Worm (Caenorhabditis elegans) whole organism, L2 larva: Measurements from ENCODE around the gene ubc-8.

Experiments
- C34F6.9 ChIP-seq: fragments of 150-350 bp; optimal IDR thresholded peaks from 2 replicates; lab custom pipeline; 2014; ENCODE audit warnings: missing biosample characterization, missing genetic modification characterization
- F13H6.1 ChIP-seq: sonication (generic microtip); optimal IDR thresholded peaks from 2 replicates; lab custom pipeline; 2016; ENCODE audit warnings: missing genetic modification characterization, missing compliant biosample characterization
- R02D3.7 ChIP-seq: fragments of 150-350 bp; optimal IDR thresholded peaks from 2 replicates; lab custom pipeline; 2014; ENCODE audit warnings: missing biosample characterization, missing genetic modification characterization
- Y55F3AM.14 ChIP-seq: fragments of 200-800 bp; sonication (Bioruptor generic); optimal IDR thresholded peaks from 2 replicates; lab custom pipeline; 2018; ENCODE audit warnings: mild to moderate bottlenecking, missing genetic modification characterization, missing compliant biosample characterization
- alr-1 ChIP-seq: fragments of 150-350 bp; optimal IDR thresholded peaks from 2 replicates; lab custom pipeline; 2014; ENCODE audit warnings: missing biosample characterization, missing genetic modification characterization
- aly-2 ChIP-seq: fragments of 150-350 bp; optimal IDR thresholded peaks from 2 replicates; lab custom pipeline; 2014; ENCODE audit warnings: missing biosample characterization, missing genetic modification characterization
- blmp-1 ChIP-seq: sonication (generic microtip); optimal IDR thresholded peaks from 2 replicates; lab custom pipeline; 2017; ENCODE audit warnings: missing genetic modification characterization, mild to moderate bottlenecking, missing compliant biosample characterization, antibody characterized with exemption, moderate library complexity; ENCODE audit not compliant: insufficient read depth
- ceh-16 ChIP-seq: fragments of 150-350 bp; optimal IDR thresholded peaks from 2 replicates; lab custom pipeline; 2014; ENCODE audit warnings: missing biosample characterization, missing genetic modification characterization
- ceh-82 ChIP-seq: fragments of 150-350 bp; optimal IDR thresholded peaks from 2 replicates; lab custom pipeline; 2014; ENCODE audit warnings: missing biosample characterization, missing genetic modification characterization
- crh-2 ChIP-seq: sonication (generic microtip); optimal IDR thresholded peaks from 2 replicates; lab custom pipeline; 2017; ENCODE audit warnings: missing biosample characterization, missing genetic modification characterization
- dmd-4 ChIP-seq: sonication (generic microtip); optimal IDR thresholded peaks from 2 replicates; lab custom pipeline; 2017; ENCODE audit warnings: missing biosample characterization, missing genetic modification characterization
- egl-27 ChIP-seq: sonication (generic microtip); optimal IDR thresholded peaks from 3 replicates; lab custom pipeline; 2017; ENCODE audit warnings: missing biosample characterization, missing genetic modification reagents, missing genetic modification characterization
- elt-3 ChIP-seq: sonication (generic microtip); optimal IDR thresholded peaks from 2 replicates; lab custom pipeline; 2017; ENCODE audit warnings: missing biosample characterization, missing genetic modification characterization
- fos-1 ChIP-seq: fragments of 150-350 bp; optimal IDR thresholded peaks from 2 replicates; lab custom pipeline; 2014; ENCODE audit warnings: missing biosample characterization, missing genetic modification characterization
- gmeb-1 ChIP-seq: fragments of 150-350 bp; optimal IDR thresholded peaks from 2 replicates; lab custom pipeline; 2014; ENCODE audit warnings: missing biosample characterization, missing genetic modification characterization
- lin-11 ChIP-seq: fragments of 150-350 bp; sonication (generic microtip); optimal IDR thresholded peaks from 2 replicates; lab custom pipeline; 2014; ENCODE audit warnings: missing biosample characterization, missing genetic modification characterization, inconsistent platforms, mixed read lengths
- lin-13 ChIP-seq: fragments of 150-350 bp; optimal IDR thresholded peaks from 2 replicates; lab custom pipeline; 2014; ENCODE audit warnings: missing biosample characterization, missing genetic modification reagents, missing genetic modification characterization
- lin-39 ChIP-seq: fragments of 150-350 bp; optimal IDR thresholded peaks from 2 replicates; lab custom pipeline; 2014; ENCODE audit warnings: missing biosample characterization, missing genetic modification reagents, missing genetic modification characterization
- lsy-2 ChIP-seq, 2 experiments: fragments of 150-350 bp in 1 of 2; sonication (generic microtip) in 1 of 2; optimal IDR thresholded peaks; 2 replicates each; lab custom pipeline; 2014 to 2017; ENCODE audit warnings: missing biosample characterization in 2 of 2, missing genetic modification characterization in 2 of 2
- mab-5 ChIP-seq: fragments of 150-350 bp; optimal IDR thresholded peaks from 2 replicates; lab custom pipeline; 2014; ENCODE audit warnings: missing biosample characterization, missing genetic modification characterization
- mdl-1 ChIP-seq, 2 experiments: fragments of 150-350 bp in 1 of 2; sonication (generic microtip) in 1 of 2; optimal IDR thresholded peaks; 2 replicates each; lab custom pipeline; 2017; ENCODE audit warnings: missing biosample characterization in 2 of 2, missing genetic modification characterization in 2 of 2
- nhr-10 ChIP-seq: sonication (generic microtip); optimal IDR thresholded peaks from 2 replicates; lab custom pipeline; 2017; ENCODE audit warnings: missing biosample characterization, missing genetic modification characterization
- nhr-11 ChIP-seq: fragments of 150-350 bp; optimal IDR thresholded peaks from 2 replicates; lab custom pipeline; 2014; ENCODE audit warnings: missing biosample characterization, missing genetic modification characterization
- nhr-129 ChIP-seq: fragments of 150-350 bp; optimal IDR thresholded peaks from 2 replicates; lab custom pipeline; 2014; ENCODE audit warnings: missing biosample characterization, missing genetic modification characterization
- nhr-21 ChIP-seq: fragments of 150-350 bp; optimal IDR thresholded peaks from 2 replicates; lab custom pipeline; 2014; ENCODE audit warnings: missing biosample characterization, missing genetic modification characterization
- nhr-23 ChIP-seq: fragments of 150-350 bp; optimal IDR thresholded peaks from 2 replicates; lab custom pipeline; 2014; ENCODE audit warnings: missing biosample characterization, missing genetic modification reagents, missing genetic modification characterization
- nhr-237 ChIP-seq: fragments of 150-350 bp; optimal IDR thresholded peaks from 2 replicates; lab custom pipeline; 2014; ENCODE audit warnings: missing biosample characterization, missing genetic modification characterization
- nhr-25 ChIP-seq: fragments of 150-350 bp; sonication (generic microtip); optimal IDR thresholded peaks from 3 replicates; lab custom pipeline; 2014; ENCODE audit warnings: missing biosample characterization, missing genetic modification characterization
- sem-4 ChIP-seq: fragments of 150-350 bp; optimal IDR thresholded peaks from 2 replicates; lab custom pipeline; 2014; ENCODE audit warnings: missing biosample characterization, missing genetic modification reagents, missing genetic modification characterization
- sma-3 ChIP-seq: sonication (generic microtip); optimal IDR thresholded peaks from 2 replicates; lab custom pipeline; 2016; ENCODE audit warnings: missing genetic modification reagents, missing genetic modification characterization, missing compliant biosample characterization
- sma-9 ChIP-seq, 2 experiments: fragments of 150-350 bp in 1 of 2; sonication (generic microtip) in 1 of 2; optimal IDR thresholded peaks; 2 replicates each; lab custom pipeline; 2014 to 2016; ENCODE audit warnings: missing genetic modification characterization in 2 of 2, mild to moderate bottlenecking in 1 of 2, missing biosample characterization in 1 of 2, missing compliant biosample characterization in 1 of 2, missing genetic modification reagents in 1 of 2, moderate library complexity in 1 of 2
- snpc-4 ChIP-seq: fragments of 150-350 bp; optimal IDR thresholded peaks from 2 replicates; lab custom pipeline; 2014; ENCODE audit warnings: missing biosample characterization, missing genetic modification characterization
- unc-55 ChIP-seq: fragments of 150-350 bp; sonication (generic microtip); optimal IDR thresholded peaks from 3 replicates; lab custom pipeline; 2014; ENCODE audit warnings: missing biosample characterization, missing genetic modification reagents, missing genetic modification characterization
- zag-1 ChIP-seq: fragments of 150-350 bp; optimal IDR thresholded peaks from 2 replicates; lab custom pipeline; 2014; ENCODE audit warnings: missing biosample characterization, missing genetic modification characterization
- ztf-1 ChIP-seq: fragments of 200-800 bp; sonication (Bioruptor generic); conservative IDR thresholded peaks from 2 replicates; pipeline ENCODE4 v1.3.6; 2022; ENCODE audit warnings: missing genetic modification characterization, missing compliant biosample characterization
- ztf-11 ChIP-seq: sonication (generic microtip); optimal IDR thresholded peaks from 2 replicates; lab custom pipeline; 2017; ENCODE audit warnings: missing biosample characterization, missing genetic modification characterization
- ztf-4 ChIP-seq: fragments of 150-350 bp; optimal IDR thresholded peaks from 2 replicates; lab custom pipeline; 2014; ENCODE audit warnings: missing biosample characterization, missing genetic modification characterization

ubc-8 gene

ce11 chrIV:2734675-2735074 lies 27.6 kb upstream of the ubc-8 start:
- no peak for TF ChIP-seq nhr-237 (tag; lab: Kevin White, UChicago)
- no peak for TF ChIP-seq sem-4
- no peak for TF ChIP-seq aly-2 (tag; lab: Kevin White, UChicago)
- TF ChIP-seq fos-1, result no peak
- peak; percentile 53 for TF ChIP-seq nhr-21 (tag; lab: Kevin White, UChicago)
- TF ChIP-seq F13H6.1 (tag; lab: Kevin White, UChicago), result no peak
- TF ChIP-seq alr-1 (tag; lab: Kevin White, UChicago), result no peak
- no peak for TF ChIP-seq C34F6.9
- no peak for TF ChIP-seq ztf-4
- no peak for TF ChIP-seq nhr-25 (tag; lab: Kevin White, UChicago)
- TF ChIP-seq lsy-2 (tag; optimal IDR thresholded peaks at IDR 0.05; lab: Kevin White, UChicago), result peak in 1 of 2 experiments; percentile 13
- no peak for TF ChIP-seq nhr-10 (tag; lab: Kevin White, UChicago)
- TF ChIP-seq egl-27 (tag; lab: Kevin White, UChicago), result no peak
- TF ChIP-seq, all 48 proteins: peak for 2

- no peak for TF ChIP-seq R02D3.7 (tag; lab: Kevin White, UChicago)
- peak; percentile 76 for TF ChIP-seq fos-1
Measured at ce11 chrIV:2729957-2730356, 22.9 kb upstream of the ubc-8 start, which contains the start of gene Y94H6A.2. TSS of gene Y94H6A.2 (plus strand) at chrIV:2730292.

- TF ChIP-seq elt-3 (tag; lab: Kevin White, UChicago) (no peak), ceh-16 (tag; lab: Kevin White, UChicago) (peak; percentile 22), alr-1 (tag; lab: Kevin White, UChicago) (no peak), nhr-23 (no peak), sem-4 (peak; percentile 44), aly-2 (tag; lab: Kevin White, UChicago) (no peak), egl-27 (tag; lab: Kevin White, UChicago) (no peak), nhr-237 (tag; lab: Kevin White, UChicago) (no peak), lin-39 (tag; lab: Kevin White, UChicago) (no peak), Y55F3AM.14 (no peak), blmp-1 (tag; lab: Kevin White, UChicago) (no peak), mab-5 (peak; percentile 33), fos-1 (peak; percentile 31), lsy-2 (tag; optimal IDR thresholded peaks at IDR 0.05; lab: Kevin White, UChicago) (peak; percentile 82 to 90), ztf-11 (tag; lab: Kevin White, UChicago) (no peak), nhr-11 (no peak), nhr-21 (tag; lab: Kevin White, UChicago) (peak; percentile 44), zag-1 (tag; lab: Kevin White, UChicago) (peak; percentile 9), snpc-4 (tag; lab: Kevin White, UChicago) (peak; percentile 12), nhr-10 (tag; lab: Kevin White, UChicago) (peak; percentile 5), lin-13 (GFP tag; lab: Kevin White, UChicago) (peak; percentile 88), nhr-25 (tag; lab: Kevin White, UChicago) (peak; percentile 74), ceh-82 (tag; lab: Kevin White, UChicago) (peak; percentile 10), lin-11 (peak; percentile 61), sma-3 (GFP tag; lab: Kevin White, UChicago) (peak; percentile 75), gmeb-1 (tag; lab: Kevin White, UChicago) (peak; percentile 87), unc-55 (GFP tag; lab: Kevin White, UChicago) (peak; percentile 85), ztf-1 (GFP tag; lab: Robert Waterston, UW) (no peak), nhr-129 (tag; lab: Kevin White, UChicago) (peak; percentile 46), C34F6.9 (peak; percentile 79), crh-2 (peak; percentile 59), dmd-4 (tag; lab: Kevin White, UChicago) (no peak), mdl-1 (tag; optimal IDR thresholded peaks at IDR 0.05; lab: Kevin White, UChicago) (peak in 1 of 2 experiments; percentile 25), F13H6.1 (tag; lab: Kevin White, UChicago) (peak; percentile 78), ztf-4 (no peak), sma-9 (GFP tag; optimal IDR thresholded peaks at IDR 0.05; lab: Kevin White, UChicago) (no peak), sma-9 (tag; optimal IDR thresholded peaks at IDR 0.05; lab: Kevin White, UChicago) (no peak)
Measured at ce11 chrIV:2725784-2726183, 18.7 kb upstream of the ubc-8 start, which contains the start of gene ubxn-2. TSS of gene ubxn-2 (minus strand) at chrIV:2725819.
